Fruit fly (Drosophila melanogaster) whole organism, prepupa: ENCODE results near the gene CG43800.

Source experiments
- CG1621 ChIP-seq: fragments of 200-800 bp; sonication (Bioruptor generic); optimal IDR thresholded peaks from 3 replicates; lab custom pipeline; 2018; ENCODE audit warnings: missing biosample characterization, mild to moderate bottlenecking, missing genetic modification characterization
- CG6276 ChIP-seq: fragments of 200-800 bp; sonication (Bioruptor generic); optimal IDR thresholded peaks from 2 replicates; lab custom pipeline; 2017; ENCODE audit warnings: missing biosample characterization, mild to moderate bottlenecking, missing genetic modification characterization
- CG6854 ChIP-seq: fragments of 200-800 bp; sonication (Bioruptor generic); optimal IDR thresholded peaks from 2 replicates; lab custom pipeline; 2017; ENCODE audit warnings: missing biosample characterization, mild to moderate bottlenecking, missing genetic modification characterization
- CG7368 ChIP-seq: fragments of 200-800 bp; sonication (Bioruptor generic); optimal IDR thresholded peaks from 3 replicates; lab custom pipeline; 2016; ENCODE audit warnings: missing biosample characterization, missing genetic modification characterization
- Ets21C ChIP-seq: fragments of 200-800 bp; sonication (Bioruptor generic); optimal IDR thresholded peaks from 3 replicates; lab custom pipeline; 2016; ENCODE audit warnings: missing biosample characterization, missing genetic modification characterization
- Sox14 ChIP-seq: fragments of 200-800 bp; sonication (Bioruptor generic); optimal IDR thresholded peaks from 3 replicates; lab custom pipeline; 2016; ENCODE audit warnings: missing biosample characterization, missing genetic modification characterization

DNA sequence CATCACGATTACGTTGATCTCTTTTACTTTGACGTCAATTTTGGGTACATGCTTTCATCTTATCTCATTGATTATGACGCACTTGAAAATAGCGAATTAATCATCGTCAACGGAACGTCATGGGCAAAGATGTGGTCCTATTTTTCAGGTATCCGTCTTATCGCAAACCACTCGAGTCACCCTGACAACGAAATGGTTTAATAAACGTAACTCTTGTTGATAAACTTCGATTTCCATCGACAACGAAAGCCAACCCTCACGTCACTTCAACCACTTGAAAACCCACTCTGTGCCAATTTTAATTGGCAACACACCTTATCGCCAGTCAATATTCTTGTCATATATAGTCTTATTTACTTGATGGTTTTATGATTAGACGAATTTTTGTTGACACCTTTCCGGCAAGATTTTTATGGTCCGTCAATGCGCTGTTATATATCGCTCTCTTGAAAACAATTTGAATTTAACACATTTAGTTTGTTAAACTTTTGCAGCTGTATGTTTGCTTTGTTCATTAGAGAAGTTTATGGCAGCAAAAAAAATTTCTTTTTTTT, 9.7 kb upstream of the CG43800 start:
- TF ChIP-seq CG1621 (tag; lab: Kevin White, UChicago) (no peak), CG6854 (GFP tag; lab: Kevin White, UChicago) (no peak), CG7368 (no peak), Ets21C (no peak), Sox14 (no peak), CG6276 (no peak)
